Worm (Caenorhabditis elegans) whole organism, mixed stage, embryonic: ENCODE data around the gene clec-160.

Source experiments
- lin-13 ChIP-seq: fragments of 150-350 bp; optimal IDR thresholded peaks from 2 replicates; lab custom pipeline; 2014; ENCODE audit warnings: missing biosample characterization, missing genetic modification characterization
- nhr-12 ChIP-seq: fragments of 150-350 bp; optimal IDR thresholded peaks from 2 replicates; lab custom pipeline; 2014; ENCODE audit warnings: missing biosample characterization, missing genetic modification characterization
- nhr-76 ChIP-seq: sonication (generic microtip); optimal IDR thresholded peaks from 2 replicates; lab custom pipeline; 2017; ENCODE audit warnings: missing biosample characterization, missing genetic modification characterization
- pha-4 ChIP-seq: fragments of 150-350 bp; optimal IDR thresholded peaks from 2 replicates; lab custom pipeline; 2018; ENCODE audit warnings: missing biosample characterization, missing genetic modification reagents, missing genetic modification characterization

DNA sequence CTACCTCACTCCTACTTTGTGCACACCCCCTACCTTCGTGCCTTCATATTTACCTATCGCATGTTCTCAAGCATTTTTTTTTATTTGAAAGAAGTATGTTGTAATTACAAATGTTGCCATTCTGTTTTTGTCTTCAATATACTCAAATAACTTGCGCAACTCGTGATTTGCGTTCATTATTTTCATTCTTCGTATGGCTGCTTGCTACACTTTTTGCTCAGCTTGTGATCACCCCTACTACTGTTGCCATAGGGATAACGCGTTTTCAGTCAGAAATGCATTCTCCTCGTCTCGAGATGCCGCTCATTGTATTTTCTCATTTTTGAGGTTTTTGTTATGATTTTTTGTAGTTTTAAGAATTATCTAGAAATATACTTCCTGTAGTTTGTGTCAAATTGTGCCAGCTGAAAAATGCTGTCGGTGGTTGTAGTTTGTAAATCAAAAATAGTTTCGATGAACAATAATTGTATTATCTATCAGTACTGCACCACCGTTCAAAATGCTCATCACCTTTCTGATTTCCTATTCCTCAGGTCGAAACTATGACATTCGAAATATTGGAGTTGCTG lies 47.0 kb upstream of the clec-160 start, which contains the start of gene F10E9.1:
- TF ChIP-seq pha-4 (tag; lab: Kevin White, UChicago) (no peak), nhr-76 (tag; lab: Kevin White, UChicago) (no peak), nhr-12 (tag; lab: Kevin White, UChicago) (no peak), lin-13 (no peak)
